Worm (Caenorhabditis elegans): ENCODE data around the gene unc-1.

ce11 chrX:1014708-1015107 lies 47.5 kb downstream of the unc-1 start:
- no peak for TF ChIP-seq hlh-26 (GFP tag; conservative IDR thresholded peaks at IDR 0.05)
- no peak for TF ChIP-seq ZK185.1 (tag; optimal IDR thresholded peaks at IDR 0.05; ENCODE audit: poor library complexity, severe bottlenecking)
- no peak for TF ChIP-seq snpc-4 (GFP tag; optimal IDR thresholded peaks at IDR 0.05)
- no peak for TF ChIP-seq snpc-4 (tag; optimal IDR thresholded peaks at IDR 0.05)
- TF ChIP-seq gei-17 (GFP tag; optimal IDR thresholded peaks at IDR 0.05) = no peak
- no peak for TF ChIP-seq aptf-2 (GFP tag; conservative IDR thresholded peaks at IDR 0.05)
- TF ChIP-seq lin-54 (GFP tag; optimal IDR thresholded peaks at IDR 0.05) = no peak

Data from whole organism, young adult.